Fruit fly (Drosophila melanogaster) whole organism, wandering third instar larva: Measurements from ENCODE around the gene mRpL27.

Source experiments
- Dfd ChIP-seq: fragments of >200 bp; optimal IDR thresholded peaks from 2 replicates; lab custom pipeline; 2017; ENCODE audit warnings: missing biosample characterization, missing genetic modification characterization
- GATAd ChIP-seq: sonication (Bioruptor generic); optimal IDR thresholded peaks from 2 replicates; lab custom pipeline; 2016; ENCODE audit warnings: missing biosample characterization, missing genetic modification characterization
- Myc ChIP-seq: fragments of >200 bp; optimal IDR thresholded peaks from 2 replicates; lab custom pipeline; 2017
- OdsH ChIP-seq: fragments of 200-800 bp; sonication (Bioruptor generic); optimal IDR thresholded peaks from 2 replicates; lab custom pipeline; 2016; ENCODE audit warnings: missing biosample characterization, mild to moderate bottlenecking, missing genetic modification characterization
- dl ChIP-seq, 2 experiments: fragments of 175-275, 200-275 bp in 1 of 2; fragments of 200-275 bp in 1 of 2; sonication (Bioruptor generic); optimal IDR thresholded peaks; lab custom pipeline; 2018; ENCODE audit warnings: mild to moderate bottlenecking in 2 of 2, missing biosample characterization in 2 of 2, missing genetic modification characterization in 2 of 2, moderate library complexity in 2 of 2; ENCODE audit not compliant: partially characterized antibody in 2 of 2, insufficient read depth in 1 of 2
- dsf ChIP-seq: sonication (Bioruptor generic); optimal IDR thresholded peaks from 2 replicates; lab custom pipeline; 2016; ENCODE audit warnings: missing biosample characterization, missing genetic modification characterization, borderline replicate concordance
- fru ChIP-seq: fragments of 200-800 bp; sonication (Bioruptor generic); optimal IDR thresholded peaks from 3 replicates; lab custom pipeline; 2016; ENCODE audit warnings: missing biosample characterization, mild to moderate bottlenecking, missing genetic modification characterization
- h ChIP-seq: fragments of 200-800 bp; sonication (Bioruptor generic); optimal IDR thresholded peaks from 3 replicates; lab custom pipeline; 2016; ENCODE audit warnings: missing biosample characterization, mild to moderate bottlenecking, missing genetic modification characterization
- psq ChIP-seq: fragments of 200-800 bp; sonication (Bioruptor generic); optimal IDR thresholded peaks from 3 replicates; lab custom pipeline; 2017; ENCODE audit warnings: missing biosample characterization, mild to moderate bottlenecking, missing genetic modification characterization, moderate library complexity
- tai ChIP-seq: sonication (Bioruptor generic); optimal IDR thresholded peaks from 2 replicates; lab custom pipeline; 2016; ENCODE audit warnings: missing biosample characterization, missing genetic modification characterization
- usp ChIP-seq: fragments of >200 bp; optimal IDR thresholded peaks from 2 replicates; lab custom pipeline; 2017; ENCODE audit warnings: missing biosample characterization, missing genetic modification characterization

- TF ChIP-seq psq (GFP tag; lab: Kevin White, UChicago): no peak
- TF ChIP-seq OdsH (GFP tag; lab: Kevin White, UChicago): no peak
- TF ChIP-seq h (GFP tag; lab: Kevin White, UChicago): no peak
- TF ChIP-seq usp (GFP tag; lab: Kevin White, UChicago): no peak
- no peak for TF ChIP-seq GATAd (GFP tag; lab: Kevin White, UChicago)
- no peak for TF ChIP-seq Dfd
- TF ChIP-seq dl (GFP tag; optimal IDR thresholded peaks at IDR 0.05; lab: Kevin White, UChicago; ENCODE audit: insufficient read depth in 1 of 2, partially characterized antibody in 2 of 2): no peak
- TF ChIP-seq Myc (lab: Kevin White, UChicago): no peak
- TF ChIP-seq dsf (GFP tag; lab: Kevin White, UChicago): no peak
- no peak for TF ChIP-seq fru (GFP tag; lab: Kevin White, UChicago)
- TF ChIP-seq tai (GFP tag; lab: Kevin White, UChicago): no peak
Observed at dm6 chr2L:4433608-4434007, 25.8 kb downstream of the mRpL27 start, which contains the start of the genes CG34177 and CG34178.
